Worm (Caenorhabditis elegans): ENCODE data around the gene VF13D12L.3.

DNA sequence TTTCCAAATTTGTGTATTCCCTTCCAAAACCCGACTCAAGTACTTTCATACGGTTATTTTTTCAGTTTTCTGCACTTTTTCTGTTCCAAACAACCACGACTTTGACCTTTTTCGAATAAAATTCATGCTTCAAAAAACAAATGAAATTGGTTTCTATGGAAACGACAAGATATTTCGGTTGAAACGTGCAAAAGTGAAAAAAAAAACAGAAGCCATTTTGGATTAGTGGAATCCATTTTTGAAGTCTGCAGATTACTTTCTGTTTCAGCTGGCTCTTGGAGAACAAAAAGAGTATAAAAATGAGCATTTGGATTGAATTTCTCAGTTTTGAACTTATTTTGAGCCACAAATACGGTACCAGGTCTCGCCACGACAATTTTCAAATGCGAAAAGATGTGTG is 16.4 kb downstream of the VF13D12L.3 start:
- TF ChIP-seq nfya-1 (tag; optimal IDR thresholded peaks at IDR 0.05; ENCODE audit: insufficient read depth) (no peak), eor-1 (tag; optimal IDR thresholded peaks at IDR 0.05) (no peak), zag-1 (tag; optimal IDR thresholded peaks at IDR 0.05) (no peak), snpc-4 (tag; optimal IDR thresholded peaks at IDR 0.05) (no peak), nhr-25 (tag; optimal IDR thresholded peaks at IDR 0.05) (no peak), jun-1 (tag; optimal IDR thresholded peaks at IDR 0.05) (no peak), nhr-28 (tag; optimal IDR thresholded peaks at IDR 0.05) (no peak), nhr-77 (tag; optimal IDR thresholded peaks at IDR 0.05) (no peak)

All from whole organism, L3 larva.